Worm (Caenorhabditis elegans) whole organism, late embryonic: Measurements from ENCODE around the gene C40H1.3.

Experiments used
- Y22D7AL.16 ChIP-seq: sonication (generic microtip); optimal IDR thresholded peaks from 2 replicates; lab custom pipeline; 2016; ENCODE audit warnings: missing genetic modification characterization, missing compliant biosample characterization
- ceh-45 ChIP-seq: fragments of 200-800 bp; sonication (Bioruptor generic); IDR thresholded peaks from 2 replicates; pipeline ENCODE4 v1.3.6; 2022; ENCODE audit warnings: missing genetic modification reagents, missing genetic modification characterization, missing compliant biosample characterization
- ceh-6 ChIP-seq: fragments of 200-800 bp; sonication (Bioruptor generic); optimal IDR thresholded peaks from 2 replicates; lab custom pipeline; 2018; ENCODE audit warnings: mild to moderate bottlenecking, missing genetic modification characterization, missing compliant biosample characterization
- ceh-9 ChIP-seq: sonication (generic microtip); optimal IDR thresholded peaks from 2 replicates; lab custom pipeline; 2016; ENCODE audit warnings: mild to moderate bottlenecking, missing genetic modification characterization, inconsistent platforms, missing compliant biosample characterization
- ets-4 ChIP-seq: sonication (generic microtip); optimal IDR thresholded peaks from 2 replicates; lab custom pipeline; 2016; ENCODE audit warnings: missing genetic modification characterization, missing compliant biosample characterization
- eyg-1 ChIP-seq: sonication (generic microtip); optimal IDR thresholded peaks from 2 replicates; lab custom pipeline; 2016; ENCODE audit warnings: missing genotype, missing genetic modification characterization, missing compliant biosample characterization
- fkh-6 ChIP-seq: sonication (generic microtip); optimal IDR thresholded peaks from 2 replicates; lab custom pipeline; 2016; ENCODE audit warnings: missing genetic modification characterization, missing compliant biosample characterization
- lin-11 ChIP-seq: fragments of 200-800 bp; sonication (Bioruptor generic); optimal IDR thresholded peaks from 2 replicates; lab custom pipeline; 2018; ENCODE audit warnings: mild to moderate bottlenecking, missing genetic modification characterization, missing compliant biosample characterization
- nhr-11 ChIP-seq: fragments of 150-350 bp; optimal IDR thresholded peaks from 2 replicates; lab custom pipeline; 2014; ENCODE audit warnings: missing biosample characterization, missing genetic modification characterization
- pag-3 ChIP-seq: sonication (generic microtip); optimal IDR thresholded peaks from 2 replicates; lab custom pipeline; 2016; ENCODE audit warnings: missing compliant biosample characterization, missing genetic modification characterization, borderline replicate concordance
- pax-1 ChIP-seq: fragments of 150-350 bp; optimal IDR thresholded peaks from 2 replicates; lab custom pipeline; 2014; ENCODE audit warnings: missing biosample characterization, missing genetic modification characterization
- pqm-1 ChIP-seq: sonication (generic microtip); optimal IDR thresholded peaks from 2 replicates; lab custom pipeline; 2016; ENCODE audit warnings: missing genetic modification characterization, missing compliant biosample characterization
- rnt-1 ChIP-seq: sonication (generic microtip); optimal IDR thresholded peaks from 2 replicates; lab custom pipeline; 2016; ENCODE audit warnings: missing genetic modification characterization, missing compliant biosample characterization
- tbx-7 ChIP-seq: sonication (generic microtip); optimal IDR thresholded peaks from 2 replicates; lab custom pipeline; 2016; ENCODE audit warnings: missing genotype, missing genetic modification characterization, missing compliant biosample characterization

ce11 chrIII:9306596-9306995, 22.6 kb downstream of the C40H1.3 start, which contains the start of gene srx-45:
- TF ChIP-seq rnt-1, result no peak
- no peak for TF ChIP-seq tbx-7 (tag; lab: Kevin White, UChicago)
- no peak for TF ChIP-seq fkh-6 (tag; lab: Kevin White, UChicago)
- no peak for TF ChIP-seq ceh-45
- TF ChIP-seq pqm-1 (tag; lab: Kevin White, UChicago), result no peak
- TF ChIP-seq ceh-6, result no peak
- TF ChIP-seq pax-1 (tag; lab: Kevin White, UChicago), result no peak
- TF ChIP-seq ceh-9 (tag; lab: Kevin White, UChicago), result no peak
- no peak for TF ChIP-seq pag-3 (tag; lab: Kevin White, UChicago)
- no peak for TF ChIP-seq eyg-1 (tag; lab: Kevin White, UChicago)
- TF ChIP-seq lin-11 (tag; lab: Kevin White, UChicago), result no peak
- no peak for TF ChIP-seq ets-4 (tag; lab: Kevin White, UChicago)
- TF ChIP-seq Y22D7AL.16 (tag; lab: Kevin White, UChicago), result no peak
- TF ChIP-seq nhr-11 (tag; lab: Kevin White, UChicago), result no peak
